Worm (Caenorhabditis elegans): ENCODE results near the gene sdz-13.

ce11 chrIV:10884263-10884662, 4.8 kb upstream of the sdz-13 start, which contains the start of gene F13E9.5:
- no peak for TF ChIP-seq nhr-11 (tag; optimal IDR thresholded peaks at IDR 0.05)
- TF ChIP-seq hlh-30 (tag; optimal IDR thresholded peaks at IDR 0.05; ENCODE audit: insufficient read depth) = no peak

Measured in whole organism, L4 larva.